Fruit fly (Drosophila melanogaster) whole organism, embryonic: ENCODE data around the gene Argl.

Experiments used
- Abd-B ChIP-seq: fragments of 200-800 bp; sonication (Bioruptor generic); optimal IDR thresholded peaks from 2 replicates; lab custom pipeline; 2018; ENCODE audit warnings: missing biosample characterization, mild to moderate bottlenecking, missing genetic modification characterization, moderate library complexity
- Aef1 ChIP-seq: fragments of 200-800 bp; sonication (Bioruptor generic); IDR thresholded peaks from 3 replicates; pipeline ENCODE4 v1.3.6; 2022; ENCODE audit warnings: missing biosample characterization, missing genetic modification characterization
- CG10543 ChIP-seq: fragments of 200-800 bp; sonication (Bioruptor generic); optimal IDR thresholded peaks from 3 replicates; lab custom pipeline; 2017; ENCODE audit warnings: missing biosample characterization, mild to moderate bottlenecking, missing genetic modification characterization, moderate library complexity
- CG11093 ChIP-seq: fragments of 200-800 bp; sonication (Bioruptor generic); IDR thresholded peaks from 3 replicates; pipeline ENCODE4 v1.3.6; 2022; ENCODE audit warnings: missing biosample characterization, missing genetic modification characterization
- CG12104 ChIP-seq: fragments of 200-800 bp; sonication (Bioruptor generic); optimal IDR thresholded peaks from 3 replicates; lab custom pipeline; 2016; ENCODE audit warnings: missing biosample characterization, missing genetic modification characterization
- CG13287 ChIP-seq: fragments of 200-800 bp; sonication (Bioruptor generic); IDR thresholded peaks from 2 replicates; pipeline ENCODE4 v1.3.6; 2022; ENCODE audit warnings: missing biosample characterization, missing genetic modification characterization; ENCODE audit not compliant: partially characterized antibody
- CG14050 ChIP-seq: fragments of 200-800 bp; sonication (Bioruptor generic); IDR thresholded peaks from 3 replicates; pipeline ENCODE4 v1.3.6; 2022; ENCODE audit warnings: missing biosample characterization, missing genetic modification characterization
- CG14965 ChIP-seq: fragments of 200-800 bp; sonication (Bioruptor generic); optimal IDR thresholded peaks from 2 replicates; lab custom pipeline; 2016; ENCODE audit warnings: missing biosample characterization, missing genetic modification characterization, borderline replicate concordance
- CG15479 ChIP-seq: fragments of 200-800 bp; sonication (Bioruptor generic); optimal IDR thresholded peaks from 3 replicates; lab custom pipeline; 2019; ENCODE audit warnings: missing biosample characterization, mild to moderate bottlenecking, missing genetic modification characterization, moderate library complexity
- CG1602 ChIP-seq: fragments of 200-800 bp; sonication (Bioruptor generic); optimal IDR thresholded peaks from 3 replicates; lab custom pipeline; 2016; ENCODE audit warnings: missing biosample characterization, missing genetic modification characterization
- CG17359 ChIP-seq: fragments of 200-800 bp; sonication (Bioruptor generic); optimal IDR thresholded peaks from 3 replicates; lab custom pipeline; 2018; ENCODE audit warnings: missing biosample characterization, mild to moderate bottlenecking, missing genetic modification characterization, moderate library complexity
- CG17802 ChIP-seq: fragments of 200-800 bp; sonication (Bioruptor generic); optimal IDR thresholded peaks from 2 replicates; lab custom pipeline; 2018; ENCODE audit warnings: missing biosample characterization, mild to moderate bottlenecking, missing genetic modification characterization, moderate library complexity
- CG17829 ChIP-seq: fragments of 200-800 bp; optimal IDR thresholded peaks from 2 replicates; lab custom pipeline; 2019; ENCODE audit warnings: missing biosample characterization, mild to moderate bottlenecking, missing genetic modification characterization, moderate library complexity
- CG2129 ChIP-seq: fragments of 200-800 bp; sonication (Bioruptor generic); IDR thresholded peaks from 2 replicates; pipeline ENCODE4 v1.3.6; 2022; ENCODE audit warnings: missing biosample characterization, missing genetic modification characterization; ENCODE audit not compliant: partially characterized antibody
- CG5180 ChIP-seq: fragments of 200-800 bp; sonication (Bioruptor generic); optimal IDR thresholded peaks from 3 replicates; lab custom pipeline; 2017; ENCODE audit warnings: missing biosample characterization, missing genetic modification characterization, mild to moderate bottlenecking, moderate library complexity, missing genetic modification reagents
- CG9609 ChIP-seq: fragments of 200-800 bp; sonication (Bioruptor generic); optimal IDR thresholded peaks from 3 replicates; lab custom pipeline; 2016; ENCODE audit warnings: missing biosample characterization, missing genetic modification characterization
- Dek ChIP-seq: fragments of 200-800 bp; sonication (Bioruptor generic); optimal IDR thresholded peaks from 3 replicates; lab custom pipeline; 2019; ENCODE audit warnings: missing biosample characterization, mild to moderate bottlenecking, missing genetic modification characterization, moderate library complexity
- Dip2 ChIP-seq: fragments of 200-800 bp; sonication (Bioruptor generic); IDR thresholded peaks from 2 replicates; pipeline ENCODE4 v1.3.6; 2022; ENCODE audit warnings: missing biosample characterization, missing genetic modification characterization
- Drgx ChIP-seq: fragments of 200-800 bp; sonication (Bioruptor generic); IDR thresholded peaks from 2 replicates; pipeline ENCODE4 v1.3.6; 2022; ENCODE audit warnings: missing biosample characterization, missing genetic modification characterization
- E2f2 ChIP-seq: fragments of 200-800 bp; sonication (Bioruptor generic); IDR thresholded peaks from 2 replicates; pipeline ENCODE4 v1.3.6; 2022; ENCODE audit warnings: missing biosample characterization, missing genetic modification characterization
- H2.0 ChIP-seq: fragments of 200-800 bp; sonication (Bioruptor generic); IDR thresholded peaks from 2 replicates; pipeline ENCODE4 v1.3.6; 2022; ENCODE audit warnings: missing biosample characterization, missing genetic modification characterization
- Hey ChIP-seq: fragments of 200-800 bp; sonication (Bioruptor generic); optimal IDR thresholded peaks from 3 replicates; lab custom pipeline; 2018; ENCODE audit warnings: missing biosample characterization, mild to moderate bottlenecking, missing genetic modification characterization
- HmgZ ChIP-seq: fragments of 200-800 bp; sonication (Bioruptor generic); optimal IDR thresholded peaks from 2 replicates; lab custom pipeline; 2018; ENCODE audit warnings: missing biosample characterization, mild to moderate bottlenecking, missing genetic modification characterization
- Hr78 ChIP-seq, 2 experiments: fragments of 200-800 bp in 1 of 2; fragments of >200 bp in 1 of 2; sonication (Bioruptor generic) in 1 of 2; optimal IDR thresholded peaks; 2 replicates each; lab custom pipeline; 2017 to 2019; ENCODE audit warnings: missing biosample characterization in 2 of 2, missing genetic modification characterization in 2 of 2, mild to moderate bottlenecking in 1 of 2, moderate library complexity in 1 of 2
- Lpt ChIP-seq: fragments of >200 bp; optimal IDR thresholded peaks from 2 replicates; lab custom pipeline; 2018; ENCODE audit warnings: missing biosample characterization, missing genetic modification characterization
- MESR4 ChIP-seq: fragments of 200-800 bp; sonication (Bioruptor generic); optimal IDR thresholded peaks from 2 replicates; lab custom pipeline; 2018; ENCODE audit warnings: missing biosample characterization, mild to moderate bottlenecking, missing genetic modification characterization, moderate library complexity
- Mrtf ChIP-seq: fragments of 200-800 bp; sonication (Bioruptor generic); IDR thresholded peaks from 3 replicates; pipeline ENCODE4 v1.3.6; 2022; ENCODE audit warnings: missing biosample characterization, missing genetic modification characterization
- Taf1 ChIP-seq: fragments of 200-800 bp; sonication (Bioruptor generic); IDR thresholded peaks from 2 replicates; pipeline ENCODE4 v1.3.6; 2022; ENCODE audit warnings: missing biosample characterization, missing genetic modification characterization
- abd-A ChIP-seq: fragments of 200-800 bp; sonication (Bioruptor generic); optimal IDR thresholded peaks from 3 replicates; lab custom pipeline; 2019; ENCODE audit warnings: missing biosample characterization, mild to moderate bottlenecking, missing genetic modification characterization, moderate library complexity
- br ChIP-seq: fragments of >200 bp; optimal IDR thresholded peaks from 2 replicates; lab custom pipeline; 2017
- croc ChIP-seq: fragments of 200-800 bp; sonication (Bioruptor generic); conservative IDR thresholded peaks from 3 replicates; pipeline ENCODE4 v1.3.6; 2022; ENCODE audit warnings: missing biosample characterization, missing genetic modification characterization
- dpn ChIP-seq, 2 experiments: fragments of 200-800 bp; sonication (Bioruptor generic); optimal IDR thresholded peaks; 3 replicates each; lab custom pipeline; 2016; ENCODE audit warnings: missing biosample characterization in 2 of 2, missing genetic modification characterization in 2 of 2
- en ChIP-seq: fragments of 200-800 bp; sonication (Bioruptor generic); optimal IDR thresholded peaks from 2 replicates; lab custom pipeline; 2016; ENCODE audit warnings: missing biosample characterization, missing genetic modification characterization
- eve ChIP-seq, 2 experiments: fragments of >200 bp; optimal IDR thresholded peaks; 2 replicates each; lab custom pipeline; 2017; ENCODE audit warnings: missing biosample characterization in 2 of 2, missing genetic modification characterization in 2 of 2
- fd3F ChIP-seq: fragments of 200-800 bp; sonication (Bioruptor generic); optimal IDR thresholded peaks from 2 replicates; lab custom pipeline; 2018; ENCODE audit warnings: missing biosample characterization, mild to moderate bottlenecking, missing genetic modification characterization, moderate library complexity
- fd96Cb ChIP-seq: fragments of 200-800 bp; sonication (Bioruptor generic); optimal IDR thresholded peaks from 2 replicates; lab custom pipeline; 2018; ENCODE audit warnings: missing biosample characterization, mild to moderate bottlenecking, missing genetic modification characterization, moderate library complexity
- hbn ChIP-seq: fragments of 200-800 bp; sonication (Bioruptor generic); IDR thresholded peaks from 2 replicates; pipeline ENCODE4 v1.3.6; 2022; ENCODE audit warnings: missing biosample characterization, missing genetic modification characterization; ENCODE audit not compliant: partially characterized antibody
- inv ChIP-seq: fragments of 200-800 bp; sonication (Bioruptor generic); IDR thresholded peaks from 2 replicates; pipeline ENCODE4 v1.3.6; 2022; ENCODE audit warnings: missing biosample characterization, missing genetic modification characterization; ENCODE audit not compliant: partially characterized antibody
- knrl ChIP-seq: fragments of 200-800 bp; sonication (Bioruptor generic); IDR thresholded peaks from 3 replicates; pipeline ENCODE4 v1.3.6; 2022; ENCODE audit warnings: missing biosample characterization, missing genetic modification characterization; ENCODE audit not compliant: partially characterized antibody
- lov ChIP-seq, 2 experiments: fragments of 200-800 bp in 1 of 2; fragments of >200 bp in 1 of 2; sonication (Bioruptor generic) in 1 of 2; IDR thresholded peaks in 1 of 2; optimal IDR thresholded peaks in 1 of 2; 2 replicates in 1 of 2; 3 replicates in 1 of 2; pipeline versions ENCODE4 v1.3.6 to Lab custom; 2017 to 2022; ENCODE audit warnings: missing biosample characterization in 1 of 2, missing genetic modification characterization in 1 of 2
- mam ChIP-seq: fragments of 200-800 bp; sonication (Bioruptor generic); optimal IDR thresholded peaks from 3 replicates; lab custom pipeline; 2016; ENCODE audit warnings: missing biosample characterization, missing genetic modification characterization
- nmo ChIP-seq: fragments of 200-800 bp; sonication (Bioruptor generic); optimal IDR thresholded peaks from 2 replicates; lab custom pipeline; 2018; ENCODE audit warnings: missing biosample characterization, mild to moderate bottlenecking, missing genetic modification characterization, moderate library complexity
- pfk ChIP-seq: fragments of 200-800 bp; sonication (Bioruptor generic); optimal IDR thresholded peaks from 2 replicates; lab custom pipeline; 2018; ENCODE audit warnings: missing biosample characterization, mild to moderate bottlenecking, missing genetic modification characterization, moderate library complexity
- pnt ChIP-seq: fragments of 200-800 bp; sonication (Bioruptor generic); optimal IDR thresholded peaks from 3 replicates; lab custom pipeline; 2016; ENCODE audit warnings: missing biosample characterization, missing genetic modification characterization
- row ChIP-seq: fragments of 200-800 bp; sonication (Bioruptor generic); IDR thresholded peaks from 3 replicates; pipeline ENCODE4 v1.3.6; 2022; ENCODE audit warnings: missing biosample characterization, missing genetic modification characterization
- stc ChIP-seq: fragments of 200-800 bp; sonication (Bioruptor generic); IDR thresholded peaks from 2 replicates; pipeline ENCODE4 v1.3.6; 2022; ENCODE audit warnings: missing biosample characterization, missing genetic modification characterization
- tap ChIP-seq: fragments of 200-800 bp; optimal IDR thresholded peaks from 3 replicates; lab custom pipeline; 2019; ENCODE audit warnings: missing biosample characterization, mild to moderate bottlenecking, missing genetic modification characterization, moderate library complexity
- tgo ChIP-seq: fragments of 200-800 bp; sonication (Bioruptor generic); IDR thresholded peaks from 3 replicates; pipeline ENCODE4 v1.3.6; 2022; ENCODE audit warnings: missing biosample characterization, missing genetic modification characterization
- tio ChIP-seq: fragments of 200-800 bp; sonication (Bioruptor generic); optimal IDR thresholded peaks from 2 replicates; lab custom pipeline; 2017; ENCODE audit warnings: missing biosample characterization, missing genetic modification characterization, inconsistent platforms
- zen2 ChIP-seq: fragments of 200-800 bp; sonication (Bioruptor generic); IDR thresholded peaks from 3 replicates; pipeline ENCODE4 v1.3.6; 2022; ENCODE audit warnings: missing biosample characterization, missing genetic modification characterization; ENCODE audit not compliant: partially characterized antibody

The Argl gene

DNA sequence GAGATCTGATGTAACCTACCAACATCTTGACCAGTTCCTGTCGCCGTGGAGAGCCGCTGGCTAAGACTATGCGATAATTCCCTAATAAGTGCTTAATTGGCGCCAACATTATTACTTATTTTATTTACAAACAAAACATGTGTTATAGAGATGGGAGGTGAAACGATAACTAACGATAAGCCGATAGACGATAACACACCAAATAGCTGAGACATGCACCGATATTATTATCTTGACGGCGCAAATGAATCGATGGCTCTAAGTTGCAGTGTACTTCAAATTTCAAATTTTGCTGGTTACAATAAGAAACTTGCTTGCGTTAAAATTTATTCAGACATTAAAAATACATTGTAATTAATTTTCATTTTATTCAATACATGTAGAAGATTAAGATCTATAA, 1.2 kb upstream of the Argl start, which contains the start of gene CG9515 (continued):
- TF ChIP-seq fd96Cb (tag; lab: Kevin White, UChicago): no peak
- no peak for TF ChIP-seq CG15479 (GFP tag; lab: Kevin White, UChicago)
- TF ChIP-seq hbn (GFP tag; lab: Robert Waterston, UW): peak; percentile 74
- TF ChIP-seq pnt (GFP tag; lab: Kevin White, UChicago): no peak
- no peak for TF ChIP-seq tap (tag; lab: Kevin White, UChicago)
- TF ChIP-seq CG9609 (GFP tag; lab: Kevin White, UChicago): no peak
- no peak for TF ChIP-seq dpn (GFP tag; optimal IDR thresholded peaks at IDR 0.05; lab: Kevin White, UChicago)
- no peak; the same call in 2 of the 3 replicates for TF ChIP-seq row (GFP tag; lab: Robert Waterston, UW)
- no peak for TF ChIP-seq abd-A (tag; lab: Kevin White, UChicago)
- TF ChIP-seq CG5180: no peak
- no peak for TF ChIP-seq CG14050
- peak; percentile 92 for TF ChIP-seq E2f2 (GFP tag; lab: Robert Waterston, UW)
- TF ChIP-seq inv (GFP tag; lab: Robert Waterston, UW): peak; percentile 70
- TF ChIP-seq CG11093 (GFP tag; lab: Robert Waterston, UW): no peak
- TF ChIP-seq Lpt: no peak
- peak; percentile 56; the same call in 1 of the 2 replicates for TF ChIP-seq CG2129
- peak; percentile 65 for TF ChIP-seq knrl (GFP tag; lab: Robert Waterston, UW)
- TF ChIP-seq CG14965: no peak
- TF ChIP-seq CG17802: no peak
- no peak for TF ChIP-seq CG12104
- no peak for TF ChIP-seq Hey (tag; lab: Kevin White, UChicago)
- peak in 1 of 2 experiments; percentile 17 for TF ChIP-seq eve (GFP tag; optimal IDR thresholded peaks at IDR 0.05; lab: Kevin White, UChicago)
- no peak for TF ChIP-seq tgo (GFP tag; lab: Robert Waterston, UW)
- TF ChIP-seq CG17829 (tag; lab: Kevin White, UChicago): peak; percentile 30
- no peak for TF ChIP-seq en (GFP tag; lab: Kevin White, UChicago)
- no peak for TF ChIP-seq croc
- TF ChIP-seq Dek: no peak
- peak; percentile 81 for TF ChIP-seq HmgZ (tag; lab: Kevin White, UChicago)
- TF ChIP-seq Mrtf: no peak
- no peak for TF ChIP-seq CG1602
- no peak for TF ChIP-seq pfk
- no peak for TF ChIP-seq Taf1 (GFP tag; lab: Robert Waterston, UW)
- TF ChIP-seq H2.0: no peak
- peak; percentile 96 for TF ChIP-seq zen2
- no peak for TF ChIP-seq stc (GFP tag; lab: Robert Waterston, UW)
- no peak for TF ChIP-seq Abd-B (GFP tag; lab: Kevin White, UChicago)
- TF ChIP-seq nmo: peak; percentile 34
- no peak for TF ChIP-seq Dip2 (GFP tag; lab: Robert Waterston, UW)
- peak; percentile 92 for TF ChIP-seq CG13287 (GFP tag; lab: Robert Waterston, UW)
- TF ChIP-seq fd3F (GFP tag; lab: Kevin White, UChicago): no peak
- TF ChIP-seq CG17359 (tag; lab: Kevin White, UChicago): no peak
- TF ChIP-seq Aef1 (GFP tag; lab: Robert Waterston, UW): no peak
- TF ChIP-seq Drgx (GFP tag; lab: Robert Waterston, UW): no peak
- no peak for TF ChIP-seq mam (GFP tag; lab: Kevin White, UChicago)
- TF ChIP-seq br (lab: Kevin White, UChicago): no peak
- TF ChIP-seq MESR4: peak; percentile 21
- TF ChIP-seq Hr78 (GFP tag; optimal IDR thresholded peaks at IDR 0.05; lab: Kevin White, UChicago): no peak
- no peak for TF ChIP-seq lov (optimal IDR thresholded peaks at IDR 0.05; lab: Kevin White, UChicago)
- no peak for TF ChIP-seq lov (GFP tag; IDR thresholded peaks at IDR 0.05; lab: Robert Waterston, UW)
- no peak for TF ChIP-seq CG10543
- no peak for TF ChIP-seq tio (GFP tag; lab: Kevin White, UChicago)
